Worm (Caenorhabditis elegans) whole organism, L3 larva: ENCODE measurements around the gene cdc-48.1.

Experiments
- ZK546.5 ChIP-seq: sonication (generic microtip); optimal IDR thresholded peaks from 2 replicates; lab custom pipeline; 2017; ENCODE audit warnings: missing biosample characterization, missing genetic modification characterization
- aly-2 ChIP-seq: fragments of 150-350 bp; optimal IDR thresholded peaks from 2 replicates; lab custom pipeline; 2014; ENCODE audit warnings: missing biosample characterization, missing genetic modification characterization
- ama-1 ChIP-seq: fragments of 150-350 bp; optimal IDR thresholded peaks from 2 replicates; lab custom pipeline; 2018
- ceh-16 ChIP-seq: sonication (generic microtip); optimal IDR thresholded peaks from 2 replicates; lab custom pipeline; 2017; ENCODE audit warnings: missing biosample characterization, missing genetic modification characterization
- ceh-82 ChIP-seq: fragments of 150-350 bp; optimal IDR thresholded peaks from 2 replicates; lab custom pipeline; 2014; ENCODE audit warnings: missing biosample characterization, missing genetic modification characterization
- ceh-9 ChIP-seq: sonication (generic microtip); optimal IDR thresholded peaks from 2 replicates; lab custom pipeline; 2018; ENCODE audit warnings: missing biosample characterization, missing genetic modification characterization
- daf-12 ChIP-seq: fragments of 150-350 bp; optimal IDR thresholded peaks from 2 replicates; lab custom pipeline; 2014; ENCODE audit warnings: missing biosample characterization, missing genetic modification reagents, missing genetic modification characterization
- egl-27 ChIP-seq: sonication (generic microtip); optimal IDR thresholded peaks from 4 replicates; lab custom pipeline; 2017; ENCODE audit warnings: missing biosample characterization, missing genetic modification reagents, missing genetic modification characterization
- egl-5 ChIP-seq: fragments of 150-350 bp; optimal IDR thresholded peaks from 2 replicates; lab custom pipeline; 2017; ENCODE audit warnings: missing biosample characterization, missing genetic modification reagents, missing genetic modification characterization, inconsistent platforms
- elt-1 ChIP-seq: fragments of 150-350 bp; optimal IDR thresholded peaks from 2 replicates; lab custom pipeline; 2014; ENCODE audit warnings: missing biosample characterization, missing genetic modification characterization
- elt-2 ChIP-seq: sonication (generic microtip); optimal IDR thresholded peaks from 2 replicates; lab custom pipeline; 2016; ENCODE audit warnings: missing genetic modification reagents, mild to moderate bottlenecking, missing genetic modification characterization, missing compliant biosample characterization
- elt-3 ChIP-seq, 3 experiments: fragments of 150-350 bp in 1 of 3; sonication (generic microtip) in 2 of 3; optimal IDR thresholded peaks; 2 replicates in 2 of 3; 4 replicates in 1 of 3; lab custom pipeline; 2014 to 2017; ENCODE audit warnings: missing biosample characterization in 3 of 3, missing genetic modification characterization in 3 of 3
- eor-1 ChIP-seq, 2 experiments: fragments of 150-350 bp; optimal IDR thresholded peaks; 2 replicates each; lab custom pipeline; 2014 to 2018; ENCODE audit warnings: missing biosample characterization in 2 of 2, missing genetic modification characterization in 2 of 2
- fkh-10 ChIP-seq: sonication (generic microtip); optimal IDR thresholded peaks from 2 replicates; lab custom pipeline; 2017; ENCODE audit warnings: missing biosample characterization, missing genetic modification reagents, missing genetic modification characterization
- fkh-2 ChIP-seq: fragments of 150-350 bp; optimal IDR thresholded peaks from 2 replicates; lab custom pipeline; 2014; ENCODE audit warnings: missing biosample characterization, missing genetic modification reagents, missing genetic modification characterization
- fos-1 ChIP-seq: fragments of 150-350 bp; optimal IDR thresholded peaks from 2 replicates; lab custom pipeline; 2014; ENCODE audit warnings: missing biosample characterization, missing genetic modification characterization
- hmg-11 ChIP-seq: sonication (generic microtip); optimal IDR thresholded peaks from 2 replicates; lab custom pipeline; 2016; ENCODE audit warnings: missing genetic modification characterization, missing compliant biosample characterization
- jun-1 ChIP-seq: fragments of 150-350 bp; optimal IDR thresholded peaks from 2 replicates; lab custom pipeline; 2014; ENCODE audit warnings: missing biosample characterization, missing genetic modification reagents, missing genetic modification characterization
- lin-15B ChIP-seq: fragments of 150-350 bp; optimal IDR thresholded peaks from 2 replicates; lab custom pipeline; 2014; ENCODE audit warnings: missing biosample characterization, missing genetic modification characterization
- lin-39 ChIP-seq: fragments of 150-350 bp; optimal IDR thresholded peaks from 2 replicates; lab custom pipeline; 2018; ENCODE audit warnings: missing biosample characterization, missing genetic modification reagents, missing genetic modification characterization
- lsy-12 ChIP-seq: sonication (generic microtip); optimal IDR thresholded peaks from 2 replicates; lab custom pipeline; 2016; ENCODE audit warnings: mild to moderate bottlenecking, missing genetic modification characterization, missing compliant biosample characterization
- mdl-1 ChIP-seq: fragments of 150-350 bp; optimal IDR thresholded peaks from 2 replicates; lab custom pipeline; 2014; ENCODE audit warnings: missing biosample characterization, missing genetic modification characterization
- mml-1 ChIP-seq: fragments of 150-350 bp; sonication (generic microtip); optimal IDR thresholded peaks from 3 replicates; lab custom pipeline; 2014; ENCODE audit warnings: missing biosample characterization, missing genetic modification characterization
- nfya-1 ChIP-seq: sonication (generic microtip); optimal IDR thresholded peaks from 2 replicates; lab custom pipeline; 2017; ENCODE audit warnings: missing genetic modification characterization, mild to moderate bottlenecking, missing compliant biosample characterization, antibody characterized with exemption, moderate library complexity; ENCODE audit not compliant: insufficient read depth
- nhr-11 ChIP-seq: fragments of 150-350 bp; optimal IDR thresholded peaks from 2 replicates; lab custom pipeline; 2014; ENCODE audit warnings: missing biosample characterization, missing genetic modification characterization
- nhr-12 ChIP-seq: fragments of 150-350 bp; optimal IDR thresholded peaks from 2 replicates; lab custom pipeline; 2014; ENCODE audit warnings: missing biosample characterization, missing genetic modification characterization
- nhr-23 ChIP-seq: fragments of 150-350 bp; optimal IDR thresholded peaks from 2 replicates; lab custom pipeline; 2014; ENCODE audit warnings: missing biosample characterization, missing genetic modification reagents, missing genetic modification characterization
- nhr-237 ChIP-seq: fragments of 150-350 bp; optimal IDR thresholded peaks from 2 replicates; lab custom pipeline; 2014; ENCODE audit warnings: missing biosample characterization, missing genetic modification characterization
- nhr-25 ChIP-seq: sonication (generic microtip); optimal IDR thresholded peaks from 2 replicates; lab custom pipeline; 2017; ENCODE audit warnings: missing biosample characterization, missing genetic modification characterization
- nhr-28 ChIP-seq: fragments of 150-350 bp; optimal IDR thresholded peaks from 2 replicates; lab custom pipeline; 2014; ENCODE audit warnings: missing biosample characterization, missing genetic modification characterization
- nhr-43 ChIP-seq: sonication (generic microtip); optimal IDR thresholded peaks from 2 replicates; lab custom pipeline; 2016; ENCODE audit warnings: mild to moderate bottlenecking, missing genetic modification characterization, missing compliant biosample characterization; ENCODE audit not compliant: poor library complexity, severe bottlenecking
- nhr-67 ChIP-seq: fragments of 150-350 bp; optimal IDR thresholded peaks from 2 replicates; lab custom pipeline; 2014; ENCODE audit warnings: missing biosample characterization, missing genetic modification characterization
- nhr-76 ChIP-seq: fragments of 150-350 bp; sonication (generic microtip); optimal IDR thresholded peaks from 5 replicates; lab custom pipeline; 2014; ENCODE audit warnings: missing biosample characterization, missing genetic modification characterization
- nhr-77 ChIP-seq: fragments of 150-350 bp; optimal IDR thresholded peaks from 2 replicates; lab custom pipeline; 2014; ENCODE audit warnings: missing biosample characterization, missing genetic modification characterization
- pha-4 ChIP-seq: fragments of 150-350 bp; optimal IDR thresholded peaks from 2 replicates; lab custom pipeline; 2014; ENCODE audit warnings: missing biosample characterization, missing genetic modification reagents, missing genetic modification characterization
- pqm-1 ChIP-seq: fragments of 150-350 bp; optimal IDR thresholded peaks from 2 replicates; lab custom pipeline; 2017; ENCODE audit warnings: missing biosample characterization, missing genetic modification characterization, inconsistent platforms
- sea-2 ChIP-seq: fragments of 150-350 bp; sonication (generic microtip); optimal IDR thresholded peaks from 4 replicates; lab custom pipeline; 2014; ENCODE audit warnings: missing biosample characterization, missing genetic modification reagents, missing genetic modification characterization
- skn-1 ChIP-seq: fragments of 150-350 bp; optimal IDR thresholded peaks from 2 replicates; lab custom pipeline; 2014; ENCODE audit warnings: missing biosample characterization, missing genetic modification characterization
- snpc-4 ChIP-seq: fragments of 150-350 bp; optimal IDR thresholded peaks from 2 replicates; lab custom pipeline; 2014; ENCODE audit warnings: missing biosample characterization, missing genetic modification characterization
- unc-39 ChIP-seq: sonication (generic microtip); optimal IDR thresholded peaks from 4 replicates; lab custom pipeline; 2017; ENCODE audit warnings: missing biosample characterization, missing genetic modification characterization
- unc-62 ChIP-seq: fragments of 150-350 bp; sonication (generic microtip); optimal IDR thresholded peaks from 4 replicates; lab custom pipeline; 2014; ENCODE audit warnings: missing biosample characterization, missing genetic modification reagents, missing genetic modification characterization
- ztf-11 ChIP-seq: fragments of 150-350 bp; optimal IDR thresholded peaks from 2 replicates; lab custom pipeline; 2014; ENCODE audit warnings: missing biosample characterization, missing genetic modification characterization
- ztf-4 ChIP-seq: fragments of 150-350 bp; optimal IDR thresholded peaks from 2 replicates; lab custom pipeline; 2014; ENCODE audit warnings: missing biosample characterization, missing genetic modification characterization

The cdc-48.1 gene

ce11 chrII:10554972-10555371 is 8.2 kb downstream of the cdc-48.1 start, which contains the start of gene mnk-1:
TSS of gene mnk-1 (minus strand) at chrII:10555044.
- TF ChIP-seq egl-5 (tag; lab: Kevin White, UChicago) (peak; percentile 22), lin-39 (tag; lab: Kevin White, UChicago) (no peak)

ce11 chrII:10554046-10554399 is 9.2 kb downstream of the cdc-48.1 start:
- TF ChIP-seq pqm-1 (tag; lab: Kevin White, UChicago), result no peak
- TF ChIP-seq ceh-82 (tag; lab: Kevin White, UChicago), result no peak
- no peak for TF ChIP-seq hmg-11
- no peak for TF ChIP-seq ZK546.5
- no peak for TF ChIP-seq unc-62 (GFP tag; lab: Kevin White, UChicago)
- TF ChIP-seq ceh-9 (tag; lab: Kevin White, UChicago), result no peak
- TF ChIP-seq lsy-12 (tag; lab: Kevin White, UChicago), result no peak
- no peak for TF ChIP-seq nhr-237
- no peak for TF ChIP-seq nfya-1 (tag; lab: Kevin White, UChicago)
- TF ChIP-seq sea-2 (GFP tag; lab: Kevin White, UChicago), result no peak
- TF ChIP-seq ama-1 (lab: Kevin White, UChicago), result peak; percentile 73
- peak; percentile 18 for TF ChIP-seq nhr-25 (tag; lab: Kevin White, UChicago)
- no peak for TF ChIP-seq lin-15B (tag; lab: Kevin White, UChicago)
- TF ChIP-seq ceh-16 (tag; lab: Kevin White, UChicago), result no peak

DNA sequence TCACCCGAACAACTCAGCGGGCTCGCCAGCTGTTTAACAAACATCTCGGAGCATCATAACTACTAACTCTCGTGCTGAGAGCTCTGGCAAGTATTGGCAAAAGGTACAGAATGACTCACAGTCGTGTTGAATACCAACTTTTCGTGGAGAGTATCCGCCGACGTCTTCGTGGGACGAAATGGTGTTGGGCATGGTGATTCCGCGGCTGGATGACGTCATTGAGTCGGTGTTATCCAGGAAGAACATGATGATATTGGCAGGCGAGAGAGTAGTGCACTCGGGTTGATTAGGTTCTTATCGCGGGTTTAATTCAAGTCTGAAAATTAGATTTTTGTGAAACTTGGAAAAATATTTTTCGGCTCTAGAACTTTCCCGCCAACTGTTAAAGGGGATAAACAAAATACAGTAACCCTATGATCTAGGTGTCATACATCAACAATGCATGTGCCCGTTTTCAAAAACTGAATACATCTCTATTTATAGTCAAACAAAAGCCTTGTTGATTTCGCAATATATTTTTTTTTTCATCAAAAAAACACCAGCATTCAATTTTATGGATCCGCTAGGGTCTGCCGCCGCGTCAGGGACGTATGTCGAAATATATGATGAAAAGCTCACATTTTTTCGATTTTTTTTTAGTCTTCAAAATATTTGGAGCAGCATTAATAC is 9.7 kb downstream of the cdc-48.1 start:
- TF ChIP-seq nhr-67 (tag; lab: Kevin White, UChicago) (no peak), lsy-12 (tag; lab: Kevin White, UChicago) (peak; percentile 54), ama-1 (lab: Kevin White, UChicago) (peak; percentile 90), nfya-1 (tag; lab: Kevin White, UChicago) (peak; percentile 13)
- TF ChIP-seq, all 47 proteins: peak for 3

- TF ChIP-seq sea-2 (GFP tag; lab: Kevin White, UChicago) (no peak), daf-12 (peak; percentile 13), nhr-28 (peak; percentile 11), skn-1 (peak; percentile 62), aly-2 (tag; lab: Kevin White, UChicago) (peak; percentile 20), mml-1 (tag; lab: Kevin White, UChicago) (no peak), nhr-77 (tag; lab: Kevin White, UChicago) (peak; percentile 48), pqm-1 (tag; lab: Kevin White, UChicago) (peak; percentile 49), elt-2 (tag; lab: Kevin White, UChicago) (peak; percentile 56), unc-39 (tag; lab: Kevin White, UChicago) (no peak), pha-4 (tag; lab: Kevin White, UChicago) (peak; percentile 98), mdl-1 (tag; lab: Kevin White, UChicago) (peak; percentile 84), fkh-10 (GFP tag; lab: Kevin White, UChicago) (peak; percentile 95), nhr-25 (tag; lab: Kevin White, UChicago) (peak; percentile 96), nhr-67 (tag; lab: Kevin White, UChicago) (no peak), jun-1 (peak; percentile 98), nhr-23 (peak; percentile 99), hmg-11 (peak; percentile 87), nfya-1 (tag; lab: Kevin White, UChicago) (peak; percentile 95), elt-1 (tag; lab: Kevin White, UChicago) (peak; percentile 38), ztf-11 (no peak), nhr-12 (tag; lab: Kevin White, UChicago) (no peak), ZK546.5 (no peak), ama-1 (lab: Kevin White, UChicago) (peak; percentile 95), fkh-2 (tag; lab: Kevin White, UChicago) (no peak), nhr-43 (tag; lab: Kevin White, UChicago) (peak; percentile 90), nhr-76 (tag; lab: Kevin White, UChicago) (peak; percentile 57), ceh-9 (tag; lab: Kevin White, UChicago) (no peak), ztf-4 (tag; lab: Kevin White, UChicago) (peak; percentile 84), elt-3 (tag; optimal IDR thresholded peaks at IDR 0.05; lab: Kevin White, UChicago) (peak in 2 of 3 experiments; percentile 19 to 48), snpc-4 (tag; lab: Kevin White, UChicago) (peak; percentile 83), eor-1 (tag; optimal IDR thresholded peaks at IDR 0.05; lab: Kevin White, UChicago) (peak; percentile 29 to 80), fos-1 (tag; lab: Kevin White, UChicago) (no peak), lin-15B (tag; lab: Kevin White, UChicago) (peak; percentile 71), ceh-82 (tag; lab: Kevin White, UChicago) (peak; percentile 74), lin-39 (tag; lab: Kevin White, UChicago) (peak; percentile 80), egl-27 (tag; lab: Kevin White, UChicago) (peak; percentile 72), nhr-11 (tag; lab: Kevin White, UChicago) (peak; percentile 98)
These were observed 11.0 kb downstream of the cdc-48.1 start for ce11 chrII:10551985-10552736.
